Worm (Caenorhabditis elegans) whole organism, L4 larva: ENCODE data around the gene Y54G2A.18.
"Not testable (repeated sequence)": the region's sequence is repeated elsewhere in the genome, so short reads cannot be mapped to it uniquely, and the experiment has no call there.

Experiments
- F26F4.8 ChIP-seq: fragments of 200-800 bp; sonication (Bioruptor generic); conservative IDR thresholded peaks from 2 replicates; pipeline ENCODE4 v1.3.6; 2022; ENCODE audit warnings: missing genetic modification characterization, missing compliant biosample characterization
- F49E8.2 ChIP-seq: sonication (generic microtip); optimal IDR thresholded peaks from 2 replicates; lab custom pipeline; 2016; ENCODE audit warnings: missing compliant biosample characterization, mild to moderate bottlenecking, missing genetic modification characterization, borderline replicate concordance
- T20F7.1 ChIP-seq: fragments of 200-800 bp; sonication (Bioruptor generic); optimal IDR thresholded peaks from 2 replicates; lab custom pipeline; 2018; ENCODE audit warnings: mild to moderate bottlenecking, missing genetic modification characterization, missing compliant biosample characterization
- Y48G9A.11 ChIP-seq: fragments of 200-800 bp; sonication (Bioruptor generic); IDR thresholded peaks from 2 replicates; pipeline ENCODE4 v1.3.6; 2022; ENCODE audit warnings: missing genetic modification reagents, missing genetic modification characterization, missing compliant biosample characterization
- aha-1 ChIP-seq: fragments of 150-350 bp; peaks from one replicate; lab custom pipeline; 2014; ENCODE audit warnings: missing biosample characterization, missing genetic modification characterization
- ceh-62 ChIP-seq: sonication (generic microtip); optimal IDR thresholded peaks from 2 replicates; lab custom pipeline; 2017; ENCODE audit warnings: missing biosample characterization, missing genetic modification characterization
- cey-2 ChIP-seq: sonication (generic microtip); optimal IDR thresholded peaks from 3 replicates; lab custom pipeline; 2017; ENCODE audit warnings: missing genetic modification characterization, mild to moderate bottlenecking, missing compliant biosample characterization, antibody characterized with exemption, borderline replicate concordance; ENCODE audit not compliant: insufficient read depth
- daf-16 ChIP-seq, 3 experiments: sonication (generic microtip); optimal IDR thresholded peaks; 2 replicates each; lab custom pipeline; 2016 to 2017; ENCODE audit warnings: missing genetic modification characterization in 3 of 3, missing genetic modification reagents in 3 of 3, mild to moderate bottlenecking in 2 of 3, missing compliant biosample characterization in 2 of 3, missing biosample characterization in 1 of 3, moderate library complexity in 1 of 3
- dmd-9 ChIP-seq: fragments of 200-800 bp; sonication (Bioruptor generic); IDR thresholded peaks from 2 replicates; pipeline ENCODE4 v1.3.6; 2022; ENCODE audit warnings: missing genetic modification reagents, missing genetic modification characterization, missing compliant biosample characterization
- egl-43 ChIP-seq: fragments of 200-800 bp; sonication (Bioruptor generic); IDR thresholded peaks from 2 replicates; pipeline ENCODE4 v1.3.6; 2022; ENCODE audit warnings: missing genetic modification reagents, missing genetic modification characterization, missing compliant biosample characterization
- lin-15B ChIP-seq: fragments of 150-350 bp; sonication (generic microtip); optimal IDR thresholded peaks from 3 replicates; lab custom pipeline; 2014; ENCODE audit warnings: missing biosample characterization, missing genetic modification characterization
- lin-38 ChIP-seq: fragments of 200-800 bp; sonication (Bioruptor generic); IDR thresholded peaks from 2 replicates; pipeline ENCODE4 v1.3.6; 2022; ENCODE audit warnings: missing genetic modification reagents, missing genetic modification characterization, missing compliant biosample characterization
- lsy-2 ChIP-seq, 2 experiments: fragments of 150-350 bp in 1 of 2; sonication (generic microtip) in 1 of 2; optimal IDR thresholded peaks; 2 replicates each; lab custom pipeline; 2014 to 2017; ENCODE audit warnings: missing biosample characterization in 2 of 2, missing genetic modification characterization in 2 of 2
- mep-1 ChIP-seq: fragments of 150-350 bp; sonication (generic microtip); optimal IDR thresholded peaks from 3 replicates; lab custom pipeline; 2014; ENCODE audit warnings: missing biosample characterization, missing genetic modification characterization
- mes-2 ChIP-seq: sonication (generic microtip); optimal IDR thresholded peaks from 2 replicates; lab custom pipeline; 2016; ENCODE audit warnings: missing genotype, mild to moderate bottlenecking, missing genetic modification characterization, missing compliant biosample characterization; ENCODE audit not compliant: poor library complexity, severe bottlenecking
- mxl-2 ChIP-seq: fragments of 200-800 bp; sonication (Bioruptor generic); conservative IDR thresholded peaks from 2 replicates; pipeline ENCODE4 v1.3.6; 2022; ENCODE audit warnings: missing genetic modification reagents, missing genetic modification characterization, missing compliant biosample characterization
- nhr-10 ChIP-seq: fragments of 150-350 bp; optimal IDR thresholded peaks from 2 replicates; lab custom pipeline; 2014; ENCODE audit warnings: missing biosample characterization, missing genetic modification characterization
- nhr-41 ChIP-seq: fragments of 200-800 bp; sonication (Bioruptor generic); IDR thresholded peaks from 2 replicates; pipeline ENCODE4 v1.3.6; 2022; ENCODE audit warnings: missing genetic modification reagents, missing genetic modification characterization, missing compliant biosample characterization
- nhr-6 ChIP-seq: fragments of 150-350 bp; optimal IDR thresholded peaks from 2 replicates; lab custom pipeline; 2014; ENCODE audit warnings: missing biosample characterization, missing genetic modification characterization
- nhr-76 ChIP-seq: fragments of 150-350 bp; optimal IDR thresholded peaks from 2 replicates; lab custom pipeline; 2014; ENCODE audit warnings: missing biosample characterization, missing genetic modification characterization
- php-3 ChIP-seq: fragments of 200-800 bp; sonication (Bioruptor generic); IDR thresholded peaks from 2 replicates; pipeline ENCODE4 v1.3.6; 2022; ENCODE audit warnings: missing genetic modification reagents, missing genetic modification characterization, missing compliant biosample characterization
- set-16 ChIP-seq: fragments of 200-800 bp; sonication (Bioruptor generic); IDR thresholded peaks from 2 replicates; pipeline ENCODE4 v1.3.6; 2022; ENCODE audit warnings: missing genetic modification reagents, missing genetic modification characterization, missing compliant biosample characterization
- snpc-1.2 ChIP-seq: fragments of 200-800 bp; sonication (Bioruptor generic); IDR thresholded peaks from 2 replicates; pipeline ENCODE4 v1.3.6; 2022; ENCODE audit warnings: missing genetic modification reagents, missing genetic modification characterization, missing compliant biosample characterization
- tra-1 ChIP-seq: fragments of 200-800 bp; sonication (Bioruptor generic); IDR thresholded peaks from 2 replicates; pipeline ENCODE4 v1.3.6; 2022; ENCODE audit warnings: missing genetic modification reagents, missing genetic modification characterization, missing compliant biosample characterization
- unc-62 ChIP-seq, 3 experiments: fragments of 150-350 bp in 1 of 3; sonication (generic microtip); optimal IDR thresholded peaks in 2 of 3; peaks in 1 of 3; 1 replicate in 1 of 3; 2 replicates in 2 of 3; lab custom pipeline; 2014 to 2017; ENCODE audit warnings: missing biosample characterization in 3 of 3, missing genetic modification characterization in 3 of 3, missing genetic modification reagents in 3 of 3, missing genotype in 1 of 3
- vab-7 ChIP-seq: fragments of 200-800 bp; sonication (Bioruptor generic); IDR thresholded peaks from 2 replicates; pipeline ENCODE4 v1.3.6; 2022; ENCODE audit warnings: missing genetic modification reagents, missing genetic modification characterization, missing compliant biosample characterization
- zfp-3 ChIP-seq: fragments of 200-800 bp; sonication (Bioruptor generic); conservative IDR thresholded peaks from 2 replicates; pipeline ENCODE4 v1.3.6; 2022; ENCODE audit warnings: missing genetic modification reagents, missing genetic modification characterization, missing compliant biosample characterization

The Y54G2A.18 gene

ce11 chrIV:2895986-2896660 is 3.8 kb upstream of the Y54G2A.18 start (continued):
- not testable (repeated sequence) for TF ChIP-seq daf-16 (GFP tag; optimal IDR thresholded peaks at IDR 0.05; lab: Kevin White, UChicago)
- TF ChIP-seq daf-16 (tag; optimal IDR thresholded peaks at IDR 0.05; lab: Kevin White, UChicago) (peak; percentile 26), dmd-9 (GFP tag; lab: Robert Waterston, UW) (peak; percentile 90)

- TF ChIP-seq T20F7.1, nhr-41, mxl-2: not testable (repeated sequence)
Measured at ce11 chrIV:2894630-2895029, 2.3 kb upstream of the Y54G2A.18 start, which contains the start of gene Y54G2A.19. TSS of gene Y54G2A.19 (minus strand) at chrIV:2894730.

- peak; percentile 4 for TF ChIP-seq F49E8.2
- 0 out of 2 replicates have a peak, but pooled peaks have one; percentile 32 for TF ChIP-seq Y48G9A.11 (GFP tag; lab: Robert Waterston, UW)
- TF ChIP-seq nhr-76 (tag; lab: Kevin White, UChicago), result no peak
- TF ChIP-seq lin-38 (GFP tag; lab: Robert Waterston, UW), result peak; percentile 31; the same call in 1 of the 2 replicates
Measured at ce11 chrIV:2893486-2893842, 1.2 kb upstream of the Y54G2A.18 start.

ce11 chrIV:2892787-2893485 is 641 bp upstream of the Y54G2A.18 start:
- TF ChIP-seq daf-16 (GFP tag; optimal IDR thresholded peaks at IDR 0.05; lab: Kevin White, UChicago), result no peak
- TF ChIP-seq daf-16 (tag; optimal IDR thresholded peaks at IDR 0.05; lab: Kevin White, UChicago), result peak; percentile 10
- peak; percentile 5 for TF ChIP-seq mes-2 (tag; lab: Kevin White, UChicago)
- no peak for TF ChIP-seq nhr-10 (tag; lab: Kevin White, UChicago)

ce11 chrIV:2891535-2892233 is 611 bp downstream of the Y54G2A.18 start:
- peak; percentile 72 for TF ChIP-seq snpc-1.2
- TF ChIP-seq ceh-62 (tag; lab: Kevin White, UChicago), result no peak
- peak; percentile 58 for TF ChIP-seq aha-1
- TF ChIP-seq F26F4.8 (GFP tag; lab: Robert Waterston, UW), result peak; percentile 43; the same call in 1 of the 2 replicates
- no peak for TF ChIP-seq vab-7 (GFP tag; lab: Robert Waterston, UW)
- no peak for TF ChIP-seq lin-15B
- no peak for TF ChIP-seq daf-16 (GFP tag; optimal IDR thresholded peaks at IDR 0.05; lab: Kevin White, UChicago)
- peak; percentile 1 for TF ChIP-seq daf-16 (tag; optimal IDR thresholded peaks at IDR 0.05; lab: Kevin White, UChicago)
- TF ChIP-seq php-3 (GFP tag; lab: Robert Waterston, UW), result 0 out of 2 replicates have a peak, but pooled peaks have one; percentile 29
- peak; percentile 55; the same call in 1 of the 2 replicates for TF ChIP-seq lin-38 (GFP tag; lab: Robert Waterston, UW)
- TF ChIP-seq mep-1 (tag; lab: Kevin White, UChicago), result peak; percentile 34
- TF ChIP-seq F49E8.2, result peak; percentile 57
- TF ChIP-seq Y48G9A.11 (GFP tag; lab: Robert Waterston, UW), result no peak
- no peak for TF ChIP-seq lsy-2 (tag; optimal IDR thresholded peaks at IDR 0.05; lab: Kevin White, UChicago)
- TF ChIP-seq unc-62 (GFP tag; optimal IDR thresholded peaks at IDR 0.05 in 1 of 2; lab: Kevin White, UChicago), result no peak
- no peak for TF ChIP-seq unc-62 (tag; optimal IDR thresholded peaks at IDR 0.05; lab: Kevin White, UChicago)
- 0 out of 2 replicates have a peak, but pooled peaks have one; percentile 5 for TF ChIP-seq tra-1 (GFP tag; lab: Robert Waterston, UW)
- TF ChIP-seq zfp-3 (GFP tag; lab: Robert Waterston, UW), result 0 out of 2 replicates have a peak, but pooled peaks have one; percentile 11
- 0 out of 2 replicates have a peak, but pooled peaks have one; percentile 15 for TF ChIP-seq egl-43
- TF ChIP-seq cey-2, result no peak
- peak; percentile 70 for TF ChIP-seq set-16
- no peak for TF ChIP-seq nhr-6 (tag; lab: Kevin White, UChicago)
- TF ChIP-seq nhr-76 (tag; lab: Kevin White, UChicago), result no peak
